Fruit fly (Drosophila melanogaster): ENCODE measurements around the gene CG11226.

DNA sequence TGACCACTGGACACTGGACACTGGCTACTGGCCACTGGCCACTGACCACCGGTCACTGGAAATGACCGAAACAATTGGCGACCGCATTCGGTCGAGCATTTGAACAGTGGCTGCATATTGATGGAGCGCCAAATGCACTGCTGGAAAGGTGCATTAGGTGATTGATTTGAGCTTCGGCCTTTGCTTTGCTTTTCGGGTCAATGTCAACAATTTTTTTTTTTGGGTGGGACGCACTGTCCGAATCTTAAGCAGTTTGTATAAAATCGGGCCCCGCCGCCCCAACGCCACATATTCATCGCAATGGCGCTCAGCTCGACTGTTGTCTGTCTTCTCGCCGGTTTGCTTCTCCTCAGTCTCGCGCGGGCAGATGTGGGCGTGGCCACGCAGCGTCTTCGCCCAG lies 23.6 kb downstream of the CG11226 start, which contains the start of gene CG13239:
- no peak for TF ChIP-seq usp (GFP tag; optimal IDR thresholded peaks at IDR 0.05)
- TF ChIP-seq Dll (optimal IDR thresholded peaks at IDR 0.05), result no peak
- TF ChIP-seq psq (optimal IDR thresholded peaks at IDR 0.05), result no peak
- no peak for TF ChIP-seq EcR (GFP tag; optimal IDR thresholded peaks at IDR 0.05)
- no peak for TF ChIP-seq pan (optimal IDR thresholded peaks at IDR 0.05)
- TF ChIP-seq CG8478 (optimal IDR thresholded peaks at IDR 0.05), result no peak
